Worm (Caenorhabditis elegans): ENCODE data around the gene sri-61.

- TF ChIP-seq ceh-13 (GFP tag; optimal IDR thresholded peaks at IDR 0.05) (no peak), F13C5.2 (tag; optimal IDR thresholded peaks at IDR 0.05) (no peak), scrt-1 (GFP tag; IDR thresholded peaks at IDR 0.05) (no peak), hmbx-1 (tag; optimal IDR thresholded peaks at IDR 0.05) (no peak), aly-1 (tag; optimal IDR thresholded peaks at IDR 0.05) (no peak), ama-1 (optimal IDR thresholded peaks at IDR 0.05) (no peak), ceh-36 (tag; optimal IDR thresholded peaks at IDR 0.05) (no peak), tbx-37 (GFP tag; conservative IDR thresholded peaks at IDR 0.05) (no peak), flt-1 (GFP tag; IDR thresholded peaks at IDR 0.05) (no peak), tbx-11 (GFP tag; IDR thresholded peaks at IDR 0.05) (no peak), pes-1 (GFP tag; IDR thresholded peaks at IDR 0.05) (no peak), B0310.2 (tag; optimal IDR thresholded peaks at IDR 0.05) (no peak), sea-1 (GFP tag; conservative IDR thresholded peaks at IDR 0.05) (no peak)
Observed at ce11 chrII:2709942-2710341, 9.8 kb upstream of the sri-61 start, which contains the start of gene T05A8.1.
